Fruit fly (Drosophila melanogaster) whole organism, embryonic: Measurements from ENCODE around the gene CG17717.

Experiments
- Bdp1 ChIP-seq: fragments of 200-800 bp; sonication (Bioruptor generic); optimal IDR thresholded peaks from 3 replicates; lab custom pipeline; 2016; ENCODE audit warnings: missing biosample characterization, missing genetic modification characterization
- CG10267 ChIP-seq: fragments of 200-800 bp; sonication (Bioruptor generic); optimal IDR thresholded peaks from 2 replicates; lab custom pipeline; 2018; ENCODE audit warnings: missing biosample characterization, mild to moderate bottlenecking, missing genetic modification characterization, moderate library complexity
- CG10431 ChIP-seq: fragments of 200-800 bp; sonication (Bioruptor generic); optimal IDR thresholded peaks from 3 replicates; lab custom pipeline; 2018; ENCODE audit warnings: missing biosample characterization, mild to moderate bottlenecking, missing genetic modification characterization
- CG10565 ChIP-seq: fragments of 200-800 bp; sonication (Bioruptor generic); optimal IDR thresholded peaks from 3 replicates; lab custom pipeline; 2016; ENCODE audit warnings: missing biosample characterization, mild to moderate bottlenecking, missing genetic modification characterization
- CG10979 ChIP-seq: fragments of 200-800 bp; sonication (Bioruptor generic); optimal IDR thresholded peaks from 2 replicates; lab custom pipeline; 2018; ENCODE audit warnings: missing biosample characterization, mild to moderate bottlenecking, missing genetic modification characterization, moderate library complexity
- CG14441 ChIP-seq: fragments of 200-800 bp; sonication (Bioruptor generic); IDR thresholded peaks from 2 replicates; pipeline ENCODE4 v1.3.6; 2022; ENCODE audit warnings: missing biosample characterization, missing genetic modification characterization
- CG15011 ChIP-seq: fragments of 200-800 bp; sonication (Bioruptor generic); optimal IDR thresholded peaks from 3 replicates; lab custom pipeline; 2018; ENCODE audit warnings: missing biosample characterization, mild to moderate bottlenecking, missing genetic modification characterization
- CG1603 ChIP-seq: fragments of 200-800 bp; sonication (Bioruptor generic); optimal IDR thresholded peaks from 2 replicates; lab custom pipeline; 2019; ENCODE audit warnings: missing biosample characterization, mild to moderate bottlenecking, missing genetic modification characterization, moderate library complexity
- CG1792 ChIP-seq: fragments of 200-800 bp; sonication (Bioruptor generic); optimal IDR thresholded peaks from 2 replicates; lab custom pipeline; 2016; ENCODE audit warnings: missing biosample characterization, missing genetic modification characterization
- CG2889 ChIP-seq: fragments of 200-800 bp; sonication (Bioruptor generic); IDR thresholded peaks from 3 replicates; pipeline ENCODE4 v1.3.6; 2022; ENCODE audit warnings: missing biosample characterization, missing genetic modification characterization
- CG31441 ChIP-seq: fragments of 200-800 bp; sonication (Bioruptor generic); IDR thresholded peaks from 2 replicates; pipeline ENCODE4 v1.3.6; 2022; ENCODE audit warnings: missing biosample characterization, missing genetic modification characterization
- CG34224 ChIP-seq: fragments of 200-800 bp; sonication (Bioruptor generic); IDR thresholded peaks from 3 replicates; pipeline ENCODE4 v1.3.6; 2022; ENCODE audit warnings: missing biosample characterization, missing genetic modification characterization; ENCODE audit not compliant: partially characterized antibody
- CG42726 ChIP-seq: fragments of 200-800 bp; sonication (Bioruptor generic); IDR thresholded peaks from 2 replicates; pipeline ENCODE4 v1.3.6; 2022; ENCODE audit warnings: missing biosample characterization, missing genetic modification characterization; ENCODE audit not compliant: partially characterized antibody
- CG4328 ChIP-seq: fragments of 200-800 bp; sonication (Bioruptor generic); optimal IDR thresholded peaks from 3 replicates; lab custom pipeline; 2017; ENCODE audit warnings: missing biosample characterization, missing genetic modification reagents, missing genetic modification characterization
- CG6813 ChIP-seq: fragments of 200-800 bp; sonication (Bioruptor generic); optimal IDR thresholded peaks from 2 replicates; lab custom pipeline; 2017; ENCODE audit warnings: missing biosample characterization, missing genetic modification characterization, mild to moderate bottlenecking, moderate library complexity, missing genetic modification reagents
- CG7556 ChIP-seq: fragments of 200-800 bp; sonication (Bioruptor generic); optimal IDR thresholded peaks from 2 replicates; lab custom pipeline; 2017; ENCODE audit warnings: missing biosample characterization, mild to moderate bottlenecking, missing genetic modification characterization
- CG7786 ChIP-seq: fragments of 200-800 bp; sonication (Bioruptor generic); optimal IDR thresholded peaks from 2 replicates; lab custom pipeline; 2016; ENCODE audit warnings: missing biosample characterization, missing genetic modification characterization
- CkIIα-i1 ChIP-seq: fragments of 200-800 bp; sonication (Bioruptor generic); IDR thresholded peaks from 2 replicates; pipeline ENCODE4 v1.3.6; 2022; ENCODE audit warnings: missing biosample characterization, missing genetic modification characterization
- D19B ChIP-seq: fragments of 200-800 bp; sonication (Bioruptor generic); optimal IDR thresholded peaks from 2 replicates; lab custom pipeline; 2017; ENCODE audit warnings: missing biosample characterization, mild to moderate bottlenecking, missing genetic modification characterization
- Deaf1 ChIP-seq: fragments of 200-800 bp; optimal IDR thresholded peaks from 3 replicates; lab custom pipeline; 2019; ENCODE audit warnings: missing biosample characterization, mild to moderate bottlenecking, missing genetic modification characterization, moderate library complexity
- Drgx ChIP-seq: fragments of 200-800 bp; sonication (Bioruptor generic); IDR thresholded peaks from 2 replicates; pipeline ENCODE4 v1.3.6; 2022; ENCODE audit warnings: missing biosample characterization, missing genetic modification characterization
- Fer3 ChIP-seq: fragments of 200-800 bp; sonication (Bioruptor generic); optimal IDR thresholded peaks from 2 replicates; lab custom pipeline; 2018; ENCODE audit warnings: missing biosample characterization, mild to moderate bottlenecking, missing genetic modification characterization, moderate library complexity
- MESR4 ChIP-seq: fragments of 200-800 bp; sonication (Bioruptor generic); optimal IDR thresholded peaks from 2 replicates; lab custom pipeline; 2018; ENCODE audit warnings: missing biosample characterization, mild to moderate bottlenecking, missing genetic modification characterization, moderate library complexity
- Mad ChIP-seq: fragments of 200-800 bp; sonication (Bioruptor generic); optimal IDR thresholded peaks from 2 replicates; lab custom pipeline; 2016; ENCODE audit warnings: missing biosample characterization, missing genetic modification characterization
- Med ChIP-seq: fragments of 200-800 bp; sonication (Bioruptor generic); peaks from one replicate; lab custom pipeline; 2016; ENCODE audit warnings: missing biosample characterization, missing genetic modification characterization, mild to moderate bottlenecking, inconsistent platforms, moderate library complexity
- Meics ChIP-seq: fragments of 200-800 bp; sonication (Bioruptor generic); optimal IDR thresholded peaks from 2 replicates; lab custom pipeline; 2017; ENCODE audit warnings: missing biosample characterization, mild to moderate bottlenecking, missing genetic modification characterization
- NFAT ChIP-seq: fragments of 200-800 bp; sonication (Bioruptor generic); IDR thresholded peaks from 2 replicates; pipeline ENCODE4 v1.3.6; 2022; ENCODE audit warnings: missing biosample characterization, missing genetic modification characterization
- Optix ChIP-seq: fragments of 200-800 bp; sonication (Bioruptor generic); IDR thresholded peaks from 3 replicates; pipeline ENCODE4 v1.3.6; 2022; ENCODE audit warnings: missing biosample characterization, missing genetic modification characterization
- Ssrp ChIP-seq: fragments of 200-800 bp; sonication (Bioruptor generic); optimal IDR thresholded peaks from 2 replicates; lab custom pipeline; 2018; ENCODE audit warnings: missing biosample characterization, mild to moderate bottlenecking, missing genetic modification characterization, moderate library complexity
- Taf1 ChIP-seq: fragments of 200-800 bp; sonication (Bioruptor generic); IDR thresholded peaks from 2 replicates; pipeline ENCODE4 v1.3.6; 2022; ENCODE audit warnings: missing biosample characterization, missing genetic modification characterization
- Usf ChIP-seq: fragments of 200-800 bp; sonication (Bioruptor generic); optimal IDR thresholded peaks from 2 replicates; lab custom pipeline; 2017; ENCODE audit warnings: missing genotype, missing biosample characterization, missing genetic modification characterization
- Vsx1 ChIP-seq: fragments of 200-800 bp; sonication (Bioruptor generic); optimal IDR thresholded peaks from 2 replicates; lab custom pipeline; 2017; ENCODE audit warnings: missing biosample characterization, mild to moderate bottlenecking, missing genetic modification characterization, missing genetic modification reagents
- amos ChIP-seq: fragments of 200-800 bp; sonication (Bioruptor generic); IDR thresholded peaks from 2 replicates; pipeline ENCODE4 v1.3.6; 2022; ENCODE audit warnings: missing biosample characterization, missing genetic modification characterization; ENCODE audit not compliant: partially characterized antibody
- ap ChIP-seq: fragments of 200-800 bp; sonication (Bioruptor generic); IDR thresholded peaks from 2 replicates; pipeline ENCODE4 v1.3.6; 2022; ENCODE audit warnings: missing biosample characterization, missing genetic modification characterization
- bcd ChIP-seq: fragments of 200-800 bp; sonication (Bioruptor generic); optimal IDR thresholded peaks from 2 replicates; lab custom pipeline; 2017; ENCODE audit warnings: missing biosample characterization, mild to moderate bottlenecking, missing genetic modification characterization
- dmrt11E ChIP-seq: fragments of 200-800 bp; sonication (Bioruptor generic); optimal IDR thresholded peaks from 3 replicates; lab custom pipeline; 2018; ENCODE audit warnings: missing biosample characterization, mild to moderate bottlenecking, missing genetic modification characterization, moderate library complexity
- dysf ChIP-seq: fragments of 200-800 bp; sonication (Bioruptor generic); IDR thresholded peaks from 3 replicates; pipeline ENCODE4 v1.3.6; 2022; ENCODE audit warnings: missing biosample characterization, missing genetic modification characterization
- fd64A ChIP-seq: fragments of 200-800 bp; sonication (Bioruptor generic); optimal IDR thresholded peaks from 3 replicates; lab custom pipeline; 2018; ENCODE audit warnings: missing biosample characterization, mild to moderate bottlenecking, missing genetic modification characterization
- gfzf ChIP-seq: fragments of 200-800 bp; sonication (Bioruptor generic); optimal IDR thresholded peaks from 2 replicates; lab custom pipeline; 2016; ENCODE audit warnings: missing biosample characterization, mild to moderate bottlenecking, missing genetic modification characterization, moderate library complexity
- jumu ChIP-seq: fragments of 200-800 bp; sonication (Bioruptor generic); optimal IDR thresholded peaks from 3 replicates; lab custom pipeline; 2016; ENCODE audit warnings: missing biosample characterization, missing genetic modification characterization
- oc ChIP-seq: fragments of 200-800 bp; sonication (Bioruptor generic); optimal IDR thresholded peaks from 2 replicates; lab custom pipeline; 2018; ENCODE audit warnings: missing biosample characterization, mild to moderate bottlenecking, missing genetic modification characterization, moderate library complexity
- phol ChIP-seq: fragments of 200-800 bp; sonication (Bioruptor generic); optimal IDR thresholded peaks from 3 replicates; lab custom pipeline; 2018; ENCODE audit warnings: missing biosample characterization, mild to moderate bottlenecking, missing genetic modification characterization, moderate library complexity
- salm ChIP-seq: fragments of 200-800 bp; sonication (Bioruptor generic); optimal IDR thresholded peaks from 2 replicates; lab custom pipeline; 2018; ENCODE audit warnings: missing biosample characterization, mild to moderate bottlenecking, missing genetic modification characterization
- sc ChIP-seq, 3 experiments: fragments of >200 bp in 2 of 3; fragments of 200-800 bp in 1 of 3; sonication (Bioruptor generic) in 1 of 3; optimal IDR thresholded peaks; 2 replicates in 2 of 3; 3 replicates in 1 of 3; lab custom pipeline; 2017; ENCODE audit warnings: mild to moderate bottlenecking in 1 of 3, missing biosample characterization in 1 of 3, missing genetic modification characterization in 1 of 3, missing genetic modification reagents in 1 of 3
- scrt ChIP-seq: fragments of 200-800 bp; sonication (Bioruptor generic); optimal IDR thresholded peaks from 2 replicates; lab custom pipeline; 2018; ENCODE audit warnings: missing biosample characterization, mild to moderate bottlenecking, missing genetic modification characterization, moderate library complexity
- so ChIP-seq: fragments of 200-800 bp; sonication (Bioruptor generic); IDR thresholded peaks from 3 replicates; pipeline ENCODE4 v1.3.6; 2022; ENCODE audit warnings: missing biosample characterization, missing genetic modification characterization
- sqz ChIP-seq: fragments of 200-800 bp; sonication (Bioruptor generic); optimal IDR thresholded peaks from 3 replicates; lab custom pipeline; 2018; ENCODE audit warnings: missing biosample characterization, mild to moderate bottlenecking, missing genetic modification characterization
- tap ChIP-seq: fragments of 200-800 bp; optimal IDR thresholded peaks from 3 replicates; lab custom pipeline; 2019; ENCODE audit warnings: missing biosample characterization, mild to moderate bottlenecking, missing genetic modification characterization, moderate library complexity
- tin ChIP-seq: fragments of 200-800 bp; sonication (Bioruptor generic); optimal IDR thresholded peaks from 3 replicates; lab custom pipeline; 2016; ENCODE audit warnings: missing biosample characterization, missing genetic modification characterization
- usp ChIP-seq: fragments of >200 bp; optimal IDR thresholded peaks from 2 replicates; lab custom pipeline; 2017; ENCODE audit warnings: missing biosample characterization, missing genetic modification characterization
- vvl ChIP-seq: fragments of 200-800 bp; sonication (Bioruptor generic); IDR thresholded peaks from 2 replicates; pipeline ENCODE4 v1.3.6; 2022; ENCODE audit warnings: missing biosample characterization, missing genetic modification characterization

Gene CG17717

DNA sequence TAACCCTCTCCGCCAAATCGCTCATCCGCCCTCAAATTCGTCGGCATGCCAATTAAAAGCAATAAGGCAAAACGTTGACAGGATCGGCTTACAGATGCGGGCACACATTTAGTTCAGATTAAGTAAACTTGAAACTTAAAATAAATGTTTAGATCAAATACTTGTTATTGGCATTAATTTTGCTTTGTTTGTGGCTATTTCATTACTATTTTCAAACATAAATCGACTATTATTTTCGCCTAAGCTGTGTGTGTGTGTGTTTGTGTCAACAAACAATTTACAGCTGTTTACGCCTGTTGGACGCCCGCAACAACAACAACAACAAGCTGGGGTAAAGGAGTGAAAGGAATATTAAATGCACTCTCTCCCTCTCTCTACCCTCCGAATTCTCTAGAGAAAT is 12.1 kb downstream of the CG17717 start (continued):
- TF ChIP-seq CG7786 (no peak), amos (GFP tag; lab: Robert Waterston, UW) (no peak), ap (GFP tag; lab: Robert Waterston, UW) (no peak), salm (tag; lab: Kevin White, UChicago) (no peak), NFAT (no peak), Vsx1 (GFP tag; lab: Kevin White, UChicago) (no peak), CG31441 (no peak), Ssrp (no peak), CG4328 (no peak), Taf1 (GFP tag; lab: Robert Waterston, UW) (no peak), dysf (0 out of 3 replicates have a peak, but pooled peaks have one; percentile 21), CG42726 (no peak), so (no peak), Usf (no peak), tin (GFP tag; lab: Kevin White, UChicago) (peak; percentile 3), CG7556 (GFP tag; lab: Kevin White, UChicago) (no peak), Optix (GFP tag; lab: Robert Waterston, UW) (no peak), CG6813 (no peak), bcd (GFP tag; lab: Kevin White, UChicago) (peak; percentile 1), CG14441 (GFP tag; lab: Robert Waterston, UW) (peak; percentile 40; the same call in 1 of the 2 replicates), sqz (no peak), oc (tag; lab: Kevin White, UChicago) (no peak), Bdp1 (GFP tag; lab: Kevin White, UChicago) (no peak), tap (tag; lab: Kevin White, UChicago) (no peak), CG1603 (tag; lab: Kevin White, UChicago) (peak; percentile 36), CG1792 (GFP tag; lab: Kevin White, UChicago) (no peak), usp (no peak), fd64A (GFP tag; lab: Kevin White, UChicago) (no peak), gfzf (GFP tag; lab: Kevin White, UChicago) (no peak), CG15011 (no peak), scrt (GFP tag; lab: Kevin White, UChicago) (peak; percentile 66), sc (optimal IDR thresholded peaks at IDR 0.05; lab: Kevin White, UChicago) (no peak), sc (GFP tag; optimal IDR thresholded peaks at IDR 0.05; lab: Kevin White, UChicago) (no peak), CkIIα-i1 (no peak), Mad (GFP tag; lab: Kevin White, UChicago) (no peak), CG2889 (no peak), Meics (GFP tag; lab: Kevin White, UChicago) (no peak), Deaf1 (tag; lab: Kevin White, UChicago) (no peak), CG10267 (tag; lab: Kevin White, UChicago) (no peak), Drgx (GFP tag; lab: Robert Waterston, UW) (no peak), vvl (0 out of 2 replicates have a peak, but pooled peaks have one; percentile 36), CG34224 (no peak), phol (tag; lab: Kevin White, UChicago) (no peak), MESR4 (GFP tag; lab: Kevin White, UChicago) (no peak), dmrt11E (no peak), CG10979 (no peak), Fer3 (tag; lab: Kevin White, UChicago) (no peak), D19B (GFP tag; lab: Kevin White, UChicago) (no peak), Med (peak; percentile 70), CG10431 (GFP tag; lab: Kevin White, UChicago) (no peak), jumu (GFP tag; lab: Kevin White, UChicago) (no peak), CG10565 (GFP tag; lab: Kevin White, UChicago) (no peak)
